Fruit fly (Drosophila melanogaster) whole organism, embryonic: Measurements from ENCODE around the gene Spt7.

Experiments used
- Abd-B ChIP-seq: fragments of 200-800 bp; sonication (Bioruptor generic); optimal IDR thresholded peaks from 2 replicates; lab custom pipeline; 2018; ENCODE audit warnings: missing biosample characterization, mild to moderate bottlenecking, missing genetic modification characterization, moderate library complexity
- Aef1 ChIP-seq: fragments of 200-800 bp; sonication (Bioruptor generic); IDR thresholded peaks from 3 replicates; pipeline ENCODE4 v1.3.6; 2022; ENCODE audit warnings: missing biosample characterization, missing genetic modification characterization
- Atf6 ChIP-seq: fragments of 200-800 bp; sonication (Bioruptor generic); IDR thresholded peaks from 2 replicates; pipeline ENCODE4 v1.3.6; 2022; ENCODE audit warnings: missing biosample characterization, missing genetic modification characterization
- CG10274 ChIP-seq: fragments of 200-800 bp; sonication (Bioruptor generic); optimal IDR thresholded peaks from 3 replicates; lab custom pipeline; 2017; ENCODE audit warnings: missing biosample characterization, mild to moderate bottlenecking, missing genetic modification characterization
- CG10565 ChIP-seq: fragments of 200-800 bp; sonication (Bioruptor generic); optimal IDR thresholded peaks from 3 replicates; lab custom pipeline; 2016; ENCODE audit warnings: missing biosample characterization, mild to moderate bottlenecking, missing genetic modification characterization
- CG11696 ChIP-seq: fragments of 200-800 bp; sonication (Bioruptor generic); IDR thresholded peaks from 2 replicates; pipeline ENCODE4 v1.3.6; 2022; ENCODE audit warnings: missing biosample characterization, missing genetic modification characterization
- CG12236 ChIP-seq: fragments of 200-800 bp; sonication (Bioruptor generic); optimal IDR thresholded peaks from 2 replicates; lab custom pipeline; 2016; ENCODE audit warnings: missing biosample characterization, missing genetic modification characterization
- CG12299 ChIP-seq: fragments of 200-800 bp; sonication (Bioruptor generic); optimal IDR thresholded peaks from 2 replicates; lab custom pipeline; 2018; ENCODE audit warnings: missing biosample characterization, mild to moderate bottlenecking, missing genetic modification characterization
- CG12744 ChIP-seq: fragments of 200-800 bp; sonication (Bioruptor generic); optimal IDR thresholded peaks from 2 replicates; lab custom pipeline; 2016; ENCODE audit warnings: missing biosample characterization, missing genetic modification characterization
- CG17361 ChIP-seq: fragments of 200-800 bp; sonication (Bioruptor generic); IDR thresholded peaks from 3 replicates; pipeline ENCODE4 v1.3.6; 2022; ENCODE audit warnings: missing biosample characterization, missing genetic modification characterization
- CG18011 ChIP-seq: fragments of 200-800 bp; sonication (Bioruptor generic); optimal IDR thresholded peaks from 2 replicates; lab custom pipeline; 2017; ENCODE audit warnings: missing biosample characterization, missing genetic modification characterization, mild to moderate bottlenecking, moderate library complexity, missing genotype
- CG18476 ChIP-seq: fragments of 200-800 bp; sonication (Bioruptor generic); optimal IDR thresholded peaks from 2 replicates; lab custom pipeline; 2016; ENCODE audit warnings: missing biosample characterization, mild to moderate bottlenecking, missing genetic modification characterization
- CG18619 ChIP-seq: fragments of 200-800 bp; sonication (Bioruptor generic); optimal IDR thresholded peaks from 3 replicates; lab custom pipeline; 2017; ENCODE audit warnings: missing biosample characterization, mild to moderate bottlenecking, missing genetic modification characterization
- CG2120 ChIP-seq: fragments of 200-800 bp; sonication (Bioruptor generic); optimal IDR thresholded peaks from 3 replicates; lab custom pipeline; 2016; ENCODE audit warnings: missing biosample characterization, missing genetic modification characterization
- CG30403 ChIP-seq: fragments of 200-800 bp; sonication (Bioruptor generic); optimal IDR thresholded peaks from 3 replicates; lab custom pipeline; 2016; ENCODE audit warnings: missing biosample characterization, missing genetic modification characterization
- CG6765 ChIP-seq: fragments of 200-800 bp; sonication (Bioruptor generic); optimal IDR thresholded peaks from 3 replicates; lab custom pipeline; 2017; ENCODE audit warnings: missing biosample characterization, mild to moderate bottlenecking, missing genetic modification characterization
- CG7839 ChIP-seq: fragments of 200-800 bp; sonication (Bioruptor generic); optimal IDR thresholded peaks from 3 replicates; lab custom pipeline; 2018; ENCODE audit warnings: missing biosample characterization, mild to moderate bottlenecking, missing genetic modification characterization, moderate library complexity
- CG8478 ChIP-seq: fragments of >200 bp; optimal IDR thresholded peaks from 2 replicates; lab custom pipeline; 2018
- CG8924 ChIP-seq: fragments of 200-800 bp; optimal IDR thresholded peaks from 3 replicates; lab custom pipeline; 2019; ENCODE audit warnings: missing biosample characterization, mild to moderate bottlenecking, missing genetic modification characterization, moderate library complexity
- CG9609 ChIP-seq: fragments of 200-800 bp; sonication (Bioruptor generic); optimal IDR thresholded peaks from 3 replicates; lab custom pipeline; 2016; ENCODE audit warnings: missing biosample characterization, missing genetic modification characterization
- Dip3 ChIP-seq: fragments of 200-800 bp; sonication (Bioruptor generic); optimal IDR thresholded peaks from 3 replicates; lab custom pipeline; 2016; ENCODE audit warnings: missing biosample characterization, missing genetic modification characterization
- Doc2 ChIP-seq: fragments of 200-800 bp; sonication (Bioruptor generic); IDR thresholded peaks from 2 replicates; pipeline ENCODE4 v1.3.6; 2022; ENCODE audit warnings: missing biosample characterization, missing genetic modification characterization
- Ets65A ChIP-seq: fragments of 200-800 bp; sonication (Bioruptor generic); peaks from one replicate; lab custom pipeline; 2016; ENCODE audit warnings: missing biosample characterization, missing genetic modification characterization
- HLH4C ChIP-seq: fragments of 200-800 bp; sonication (Bioruptor generic); IDR thresholded peaks from 3 replicates; pipeline ENCODE4 v1.3.6; 2022; ENCODE audit warnings: missing biosample characterization, missing genetic modification characterization; ENCODE audit not compliant: partially characterized antibody
- Hsf ChIP-seq: fragments of 200-800 bp; sonication (Bioruptor generic); optimal IDR thresholded peaks from 3 replicates; lab custom pipeline; 2016; ENCODE audit warnings: missing biosample characterization, missing genetic modification characterization
- NFAT ChIP-seq: fragments of 200-800 bp; sonication (Bioruptor generic); IDR thresholded peaks from 2 replicates; pipeline ENCODE4 v1.3.6; 2022; ENCODE audit warnings: missing biosample characterization, missing genetic modification characterization
- PHDP ChIP-seq: fragments of 200-800 bp; sonication (Bioruptor generic); optimal IDR thresholded peaks from 3 replicates; lab custom pipeline; 2018; ENCODE audit warnings: missing biosample characterization, mild to moderate bottlenecking, missing genetic modification characterization, moderate library complexity
- Rfx ChIP-seq: fragments of 200-800 bp; sonication (Bioruptor generic); IDR thresholded peaks from 2 replicates; pipeline ENCODE4 v1.3.6; 2022; ENCODE audit warnings: missing biosample characterization, missing genetic modification characterization
- Xrp1 ChIP-seq: fragments of 200-800 bp; sonication (Bioruptor generic); IDR thresholded peaks from 2 replicates; pipeline ENCODE4 v1.3.6; 2022; ENCODE audit warnings: missing biosample characterization, missing genetic modification characterization
- az2 ChIP-seq: fragments of 200-800 bp; sonication (Bioruptor generic); optimal IDR thresholded peaks from 3 replicates; lab custom pipeline; 2016; ENCODE audit warnings: missing biosample characterization, missing genetic modification characterization
- br ChIP-seq: fragments of >200 bp; optimal IDR thresholded peaks from 2 replicates; lab custom pipeline; 2017
- caup ChIP-seq: fragments of 200-800 bp; sonication (Bioruptor generic); optimal IDR thresholded peaks from 3 replicates; lab custom pipeline; 2017; ENCODE audit warnings: missing biosample characterization, mild to moderate bottlenecking, missing genetic modification characterization, moderate library complexity; ENCODE audit not compliant: severe bottlenecking
- chinmo ChIP-seq: fragments of 200-800 bp; sonication (Bioruptor generic); IDR thresholded peaks from 4 replicates; pipeline ENCODE4 v1.3.6; 2022; ENCODE audit warnings: missing biosample characterization, missing genetic modification characterization; ENCODE audit not compliant: partially characterized antibody
- fu2 ChIP-seq: fragments of 200-800 bp; sonication (Bioruptor generic); optimal IDR thresholded peaks from 2 replicates; lab custom pipeline; 2016; ENCODE audit warnings: missing biosample characterization, missing genetic modification characterization
- gcm2 ChIP-seq: fragments of 200-800 bp; sonication (Bioruptor generic); optimal IDR thresholded peaks from 2 replicates; lab custom pipeline; 2016; ENCODE audit warnings: missing biosample characterization, missing genetic modification characterization
- h ChIP-seq: fragments of >200 bp; optimal IDR thresholded peaks from 2 replicates; lab custom pipeline; 2017
- insv ChIP-seq, 2 experiments: fragments of 200-800 bp; sonication (Bioruptor generic); optimal IDR thresholded peaks; 3 replicates each; lab custom pipeline; 2016 to 2018; ENCODE audit warnings: missing biosample characterization in 2 of 2, missing genetic modification characterization in 2 of 2
- jigr1 ChIP-seq: fragments of 200-800 bp; sonication (Bioruptor generic); IDR thresholded peaks from 3 replicates; pipeline ENCODE4 v1.3.6; 2022; ENCODE audit warnings: missing biosample characterization, missing genetic modification characterization
- lab ChIP-seq: fragments of 200-800 bp; sonication (Bioruptor generic); optimal IDR thresholded peaks from 3 replicates; lab custom pipeline; 2017; ENCODE audit warnings: missing biosample characterization, missing genetic modification characterization, mild to moderate bottlenecking, moderate library complexity, missing genetic modification reagents
- nmo ChIP-seq: fragments of 200-800 bp; sonication (Bioruptor generic); optimal IDR thresholded peaks from 2 replicates; lab custom pipeline; 2018; ENCODE audit warnings: missing biosample characterization, mild to moderate bottlenecking, missing genetic modification characterization, moderate library complexity
- pan ChIP-seq, 4 experiments: fragments of >200 bp in 3 of 4; fragments of 200-800 bp in 1 of 4; sonication (Bioruptor generic) in 1 of 4; optimal IDR thresholded peaks in 3 of 4; IDR thresholded peaks in 1 of 4; 2 replicates each; pipeline versions ENCODE4 v1.3.6 to Lab custom; 2017 to 2022; ENCODE audit warnings: missing biosample characterization in 2 of 4, missing genetic modification characterization in 2 of 4, mixed read lengths in 1 of 4
- pfk ChIP-seq: fragments of 200-800 bp; sonication (Bioruptor generic); optimal IDR thresholded peaks from 2 replicates; lab custom pipeline; 2018; ENCODE audit warnings: missing biosample characterization, mild to moderate bottlenecking, missing genetic modification characterization, moderate library complexity
- pho ChIP-seq: fragments of 200-800 bp; sonication (Bioruptor generic); optimal IDR thresholded peaks from 2 replicates; lab custom pipeline; 2016; ENCODE audit warnings: missing biosample characterization, missing genetic modification characterization
- pnt ChIP-seq: fragments of 200-800 bp; sonication (Bioruptor generic); optimal IDR thresholded peaks from 3 replicates; lab custom pipeline; 2016; ENCODE audit warnings: missing biosample characterization, missing genetic modification characterization
- rib ChIP-seq: fragments of 200-800 bp; sonication (Bioruptor generic); IDR thresholded peaks from 2 replicates; pipeline ENCODE4 v1.3.6; 2022; ENCODE audit warnings: missing biosample characterization, missing genetic modification characterization
- schlank ChIP-seq: fragments of 200-800 bp; sonication (Bioruptor generic); optimal IDR thresholded peaks from 2 replicates; lab custom pipeline; 2018; ENCODE audit warnings: missing biosample characterization, mild to moderate bottlenecking, missing genetic modification characterization
- sisA ChIP-seq: fragments of 200-800 bp; sonication (Bioruptor generic); IDR thresholded peaks from 2 replicates; pipeline ENCODE4 v1.3.6; 2022; ENCODE audit warnings: missing biosample characterization, missing genetic modification characterization
- slp2 ChIP-seq: fragments of 200-800 bp; sonication (Bioruptor generic); optimal IDR thresholded peaks from 2 replicates; lab custom pipeline; 2016; ENCODE audit warnings: missing biosample characterization, missing genetic modification characterization
- tin ChIP-seq: fragments of 200-800 bp; sonication (Bioruptor generic); optimal IDR thresholded peaks from 3 replicates; lab custom pipeline; 2016; ENCODE audit warnings: missing biosample characterization, missing genetic modification characterization
- twi ChIP-seq: fragments of 200-800 bp; optimal IDR thresholded peaks from 2 replicates; lab custom pipeline; 2019; ENCODE audit warnings: missing biosample characterization, mild to moderate bottlenecking, missing genetic modification characterization, moderate library complexity
- zfh1 ChIP-seq: fragments of 200-800 bp; sonication (Bioruptor generic); IDR thresholded peaks from 3 replicates; pipeline ENCODE4 v1.3.6; 2022; ENCODE audit warnings: missing biosample characterization, missing genetic modification characterization

Gene Spt7

DNA sequence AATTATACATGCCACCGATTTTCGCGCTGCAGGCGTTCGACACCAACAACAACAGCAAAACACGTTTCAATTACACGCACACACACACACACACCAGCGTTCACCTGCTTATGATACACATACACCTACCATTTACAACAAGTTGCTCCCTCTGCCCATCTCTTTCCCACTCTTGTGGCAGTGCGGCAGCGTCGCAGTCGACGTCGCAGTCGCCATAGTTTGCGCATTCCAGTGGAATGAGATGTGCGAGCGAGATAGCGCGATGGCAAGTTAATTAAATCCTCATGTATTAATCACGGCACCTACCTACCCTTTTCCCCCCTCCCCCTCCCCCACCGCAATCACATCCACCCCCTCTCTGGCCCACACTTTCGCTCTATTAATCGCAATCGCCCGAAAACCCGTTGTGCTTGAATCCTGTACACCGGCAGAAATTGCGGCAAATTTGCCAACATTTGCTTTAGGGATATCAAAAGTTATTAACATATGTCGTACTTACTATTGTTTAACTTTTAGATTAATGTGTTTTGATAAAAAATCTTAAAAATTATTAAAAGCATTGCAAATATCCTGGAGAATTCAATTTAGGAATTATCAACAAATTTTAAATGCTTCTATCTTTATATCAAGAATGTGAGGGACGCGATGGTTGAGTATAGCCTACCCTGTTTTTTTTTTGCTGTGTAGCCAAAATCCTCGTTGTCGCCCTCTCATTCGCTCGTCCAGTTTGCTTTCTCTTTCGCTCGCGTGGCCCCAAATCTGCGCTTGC, 47.7 kb upstream of the Spt7 start (continued):
- peak; percentile 50; the same call in 1 of the 3 replicates for TF ChIP-seq CG17361 (GFP tag; lab: Robert Waterston, UW)
- TF ChIP-seq slp2 (GFP tag; lab: Kevin White, UChicago), result no peak
- TF ChIP-seq Atf6 (GFP tag; lab: Robert Waterston, UW), result no peak
- TF ChIP-seq CG30403 (GFP tag; lab: Kevin White, UChicago), result peak; percentile 66
- peak; percentile 44 for TF ChIP-seq CG18619 (GFP tag; lab: Kevin White, UChicago)
- TF ChIP-seq CG12299, result no peak
- TF ChIP-seq Doc2 (GFP tag; lab: Robert Waterston, UW), result no peak
- no peak for TF ChIP-seq CG10565
- no peak for TF ChIP-seq h (lab: Kevin White, UChicago)
- no peak for TF ChIP-seq schlank (tag; lab: Kevin White, UChicago)
- TF ChIP-seq sisA (GFP tag; lab: Robert Waterston, UW), result no peak
- TF ChIP-seq CG7839, result peak; percentile 69
- no peak for TF ChIP-seq CG18476
- TF ChIP-seq pnt, result peak; percentile 13
- TF ChIP-seq Rfx (GFP tag; lab: Robert Waterston, UW), result peak; percentile 28; the same call in 1 of the 2 replicates
- peak; percentile 16 for TF ChIP-seq caup (GFP tag; lab: Kevin White, UChicago)
- TF ChIP-seq CG18011 (GFP tag; lab: Kevin White, UChicago), result no peak
- no peak for TF ChIP-seq chinmo (GFP tag; lab: Robert Waterston, UW)
- peak; percentile 22 for TF ChIP-seq az2 (GFP tag; lab: Kevin White, UChicago)
- TF ChIP-seq CG8924 (tag; lab: Kevin White, UChicago), result no peak
- no peak for TF ChIP-seq CG9609 (GFP tag; lab: Kevin White, UChicago)
- TF ChIP-seq Hsf (GFP tag; lab: Kevin White, UChicago), result peak; percentile 23
- TF ChIP-seq lab, result peak; percentile 61
- peak; percentile 53 for TF ChIP-seq Xrp1 (GFP tag; lab: Robert Waterston, UW)
- peak; percentile 85 for TF ChIP-seq Ets65A
- TF ChIP-seq br, result no peak
- no peak for TF ChIP-seq CG6765 (GFP tag; lab: Kevin White, UChicago)
- TF ChIP-seq pan (optimal IDR thresholded peaks at IDR 0.05; lab: Kevin White, UChicago), result no peak
- TF ChIP-seq pan (GFP tag; optimal IDR thresholded peaks at IDR 0.05 in 1 of 2, IDR thresholded peaks at IDR 0.05 in 1 of 2), result no peak
- no peak for TF ChIP-seq pho (GFP tag; lab: Kevin White, UChicago)
- no peak for TF ChIP-seq rib
- peak; percentile 25; the same call in 1 of the 3 replicates for TF ChIP-seq zfh1 (GFP tag; lab: Robert Waterston, UW)
- no peak for TF ChIP-seq CG8478
- TF ChIP-seq Abd-B (GFP tag; lab: Kevin White, UChicago), result peak; percentile 45
- TF ChIP-seq gcm2, result no peak
- no peak for TF ChIP-seq CG10274 (GFP tag; lab: Kevin White, UChicago)
- no peak for TF ChIP-seq pfk (GFP tag; lab: Kevin White, UChicago)
- TF ChIP-seq jigr1, result no peak
- TF ChIP-seq fu2 (GFP tag; lab: Kevin White, UChicago), result no peak
- no peak for TF ChIP-seq PHDP (tag; lab: Kevin White, UChicago)
- no peak for TF ChIP-seq Aef1 (GFP tag; lab: Robert Waterston, UW)
- TF ChIP-seq insv (GFP tag; optimal IDR thresholded peaks at IDR 0.05; lab: Kevin White, UChicago), result no peak
- no peak for TF ChIP-seq CG12744 (GFP tag; lab: Kevin White, UChicago)
- TF ChIP-seq CG11696, result no peak
- no peak for TF ChIP-seq Dip3 (GFP tag; lab: Kevin White, UChicago)
- TF ChIP-seq twi, result no peak
- TF ChIP-seq CG2120, result peak; percentile 61
- no peak for TF ChIP-seq tin (GFP tag; lab: Kevin White, UChicago)
- no peak for TF ChIP-seq CG12236 (GFP tag; lab: Kevin White, UChicago)
- TF ChIP-seq NFAT (GFP tag; lab: Robert Waterston, UW), result no peak
- peak; percentile 62 for TF ChIP-seq nmo (GFP tag; lab: Kevin White, UChicago)
- TF ChIP-seq HLH4C (GFP tag; lab: Robert Waterston, UW), result no peak
